Worm (Caenorhabditis elegans) whole organism, L3 larva: ENCODE data around the gene K01B6.4.

Experiments used
- ZK546.5 ChIP-seq: sonication (generic microtip); optimal IDR thresholded peaks from 2 replicates; lab custom pipeline; 2017; ENCODE audit warnings: missing biosample characterization, missing genetic modification characterization
- ama-1 ChIP-seq: fragments of 150-350 bp; optimal IDR thresholded peaks from 2 replicates; lab custom pipeline; 2018
- ceh-82 ChIP-seq: fragments of 150-350 bp; optimal IDR thresholded peaks from 2 replicates; lab custom pipeline; 2014; ENCODE audit warnings: missing biosample characterization, missing genetic modification characterization
- elt-1 ChIP-seq: fragments of 150-350 bp; optimal IDR thresholded peaks from 2 replicates; lab custom pipeline; 2014; ENCODE audit warnings: missing biosample characterization, missing genetic modification characterization
- fos-1 ChIP-seq: fragments of 150-350 bp; optimal IDR thresholded peaks from 2 replicates; lab custom pipeline; 2014; ENCODE audit warnings: missing biosample characterization, missing genetic modification characterization
- jun-1 ChIP-seq: fragments of 150-350 bp; optimal IDR thresholded peaks from 2 replicates; lab custom pipeline; 2014; ENCODE audit warnings: missing biosample characterization, missing genetic modification reagents, missing genetic modification characterization
- nhr-11 ChIP-seq: fragments of 150-350 bp; optimal IDR thresholded peaks from 2 replicates; lab custom pipeline; 2014; ENCODE audit warnings: missing biosample characterization, missing genetic modification characterization
- tbx-2 ChIP-seq: sonication (generic microtip); optimal IDR thresholded peaks from 2 replicates; lab custom pipeline; 2016; ENCODE audit warnings: mild to moderate bottlenecking, missing genetic modification characterization, missing compliant biosample characterization
- unc-62 ChIP-seq: fragments of 150-350 bp; sonication (generic microtip); optimal IDR thresholded peaks from 4 replicates; lab custom pipeline; 2014; ENCODE audit warnings: missing biosample characterization, missing genetic modification reagents, missing genetic modification characterization
- ztf-11 ChIP-seq: fragments of 150-350 bp; optimal IDR thresholded peaks from 2 replicates; lab custom pipeline; 2014; ENCODE audit warnings: missing biosample characterization, missing genetic modification characterization

ce11 chrIII:9300670-9301069 lies 3.4 kb upstream of the K01B6.4 start:
- TF ChIP-seq nhr-11 (tag; lab: Kevin White, UChicago), result no peak
- no peak for TF ChIP-seq jun-1 (tag; lab: Kevin White, UChicago)
- no peak for TF ChIP-seq ztf-11 (tag; lab: Kevin White, UChicago)
- no peak for TF ChIP-seq fos-1 (tag; lab: Kevin White, UChicago)
- no peak for TF ChIP-seq ama-1
- no peak for TF ChIP-seq elt-1 (tag; lab: Kevin White, UChicago)
- no peak for TF ChIP-seq ZK546.5 (tag; lab: Kevin White, UChicago)
- no peak for TF ChIP-seq unc-62
- no peak for TF ChIP-seq ceh-82 (tag; lab: Kevin White, UChicago)
- no peak for TF ChIP-seq tbx-2 (tag; lab: Kevin White, UChicago)
